Fruit fly (Drosophila melanogaster) whole organism, embryonic: ENCODE measurements around the gene Rtc1.

Source experiments
- Antp ChIP-seq: fragments of 200-800 bp; sonication (Bioruptor generic); optimal IDR thresholded peaks from 3 replicates; lab custom pipeline; 2016; ENCODE audit warnings: missing biosample characterization, missing genetic modification characterization
- BEAF-32 ChIP-seq: fragments of 200-800 bp; sonication (Bioruptor generic); optimal IDR thresholded peaks from 3 replicates; lab custom pipeline; 2017; ENCODE audit warnings: missing biosample characterization, missing genetic modification characterization, mild to moderate bottlenecking, moderate library complexity, missing genetic modification reagents
- Bgb ChIP-seq: fragments of 200-800 bp; sonication (Bioruptor generic); IDR thresholded peaks from 2 replicates; pipeline ENCODE4 v1.3.6; 2022; ENCODE audit warnings: missing biosample characterization, missing genetic modification characterization; ENCODE audit not compliant: partially characterized antibody
- Blimp-1 ChIP-seq: fragments of 200-800 bp; sonication (Bioruptor generic); optimal IDR thresholded peaks from 3 replicates; lab custom pipeline; 2018; ENCODE audit warnings: missing biosample characterization, missing genetic modification characterization, mild to moderate bottlenecking, moderate library complexity, missing genetic modification reagents
- BtbVII ChIP-seq: fragments of 200-800 bp; sonication (Bioruptor generic); optimal IDR thresholded peaks from 3 replicates; lab custom pipeline; 2017; ENCODE audit warnings: missing biosample characterization, mild to moderate bottlenecking, missing genetic modification characterization
- CG1024 ChIP-seq: fragments of 200-800 bp; sonication (Bioruptor generic); IDR thresholded peaks from 2 replicates; pipeline ENCODE4 v1.3.6; 2022; ENCODE audit warnings: missing biosample characterization, missing genetic modification characterization
- CG11398 ChIP-seq: fragments of 200-800 bp; sonication (Bioruptor generic); optimal IDR thresholded peaks from 2 replicates; lab custom pipeline; 2016; ENCODE audit warnings: missing biosample characterization, missing genetic modification characterization
- CG13296 ChIP-seq: fragments of 200-800 bp; sonication (Bioruptor generic); optimal IDR thresholded peaks from 3 replicates; lab custom pipeline; 2018; ENCODE audit warnings: missing biosample characterization, mild to moderate bottlenecking, missing genetic modification characterization
- CG13624 ChIP-seq: fragments of 200-800 bp; sonication (Bioruptor generic); optimal IDR thresholded peaks from 2 replicates; lab custom pipeline; 2016; ENCODE audit warnings: missing biosample characterization, missing genetic modification characterization
- CG17359 ChIP-seq: fragments of 200-800 bp; sonication (Bioruptor generic); optimal IDR thresholded peaks from 3 replicates; lab custom pipeline; 2018; ENCODE audit warnings: missing biosample characterization, mild to moderate bottlenecking, missing genetic modification characterization, moderate library complexity
- CG17829 ChIP-seq: fragments of 200-800 bp; optimal IDR thresholded peaks from 2 replicates; lab custom pipeline; 2019; ENCODE audit warnings: missing biosample characterization, mild to moderate bottlenecking, missing genetic modification characterization, moderate library complexity
- CG18262 ChIP-seq: fragments of 200-800 bp; optimal IDR thresholded peaks from 3 replicates; lab custom pipeline; 2019; ENCODE audit warnings: missing biosample characterization, mild to moderate bottlenecking, missing genetic modification characterization, moderate library complexity
- CG2116 ChIP-seq: fragments of 200-800 bp; sonication (Bioruptor generic); optimal IDR thresholded peaks from 3 replicates; lab custom pipeline; 2018; ENCODE audit warnings: missing biosample characterization, mild to moderate bottlenecking, missing genetic modification characterization
- CG31441 ChIP-seq: fragments of 200-800 bp; sonication (Bioruptor generic); IDR thresholded peaks from 2 replicates; pipeline ENCODE4 v1.3.6; 2022; ENCODE audit warnings: missing biosample characterization, missing genetic modification characterization
- CG32532 ChIP-seq: fragments of 200-800 bp; sonication (Bioruptor generic); IDR thresholded peaks from 2 replicates; pipeline ENCODE4 v1.3.6; 2022; ENCODE audit warnings: missing biosample characterization, missing genetic modification characterization
- CG34376 ChIP-seq: fragments of 200-800 bp; sonication (Bioruptor generic); optimal IDR thresholded peaks from 2 replicates; lab custom pipeline; 2018; ENCODE audit warnings: missing biosample characterization, mild to moderate bottlenecking, missing genetic modification characterization
- CG34422 ChIP-seq: fragments of 200-800 bp; sonication (Bioruptor generic); IDR thresholded peaks from 3 replicates; pipeline ENCODE4 v1.3.6; 2022; ENCODE audit warnings: missing biosample characterization, missing genetic modification characterization
- CG42726 ChIP-seq: fragments of 200-800 bp; sonication (Bioruptor generic); IDR thresholded peaks from 2 replicates; pipeline ENCODE4 v1.3.6; 2022; ENCODE audit warnings: missing biosample characterization, missing genetic modification characterization; ENCODE audit not compliant: partially characterized antibody
- CG4282 ChIP-seq: fragments of 200-800 bp; sonication (Bioruptor generic); optimal IDR thresholded peaks from 2 replicates; lab custom pipeline; 2016; ENCODE audit warnings: missing biosample characterization, missing genetic modification characterization
- CG4328 ChIP-seq: fragments of 200-800 bp; sonication (Bioruptor generic); optimal IDR thresholded peaks from 3 replicates; lab custom pipeline; 2017; ENCODE audit warnings: missing biosample characterization, missing genetic modification reagents, missing genetic modification characterization
- CG4617 ChIP-seq: fragments of 200-800 bp; sonication (Bioruptor generic); optimal IDR thresholded peaks from 3 replicates; lab custom pipeline; 2016; ENCODE audit warnings: missing biosample characterization, missing genetic modification characterization, borderline replicate concordance
- CG4854 ChIP-seq: fragments of 200-800 bp; sonication (Bioruptor generic); optimal IDR thresholded peaks from 2 replicates; lab custom pipeline; 2016; ENCODE audit warnings: missing biosample characterization, missing genetic modification characterization, inconsistent platforms
- CG6813 ChIP-seq: fragments of 200-800 bp; sonication (Bioruptor generic); optimal IDR thresholded peaks from 2 replicates; lab custom pipeline; 2017; ENCODE audit warnings: missing biosample characterization, missing genetic modification characterization, mild to moderate bottlenecking, moderate library complexity, missing genetic modification reagents
- CG7839 ChIP-seq: fragments of 200-800 bp; sonication (Bioruptor generic); optimal IDR thresholded peaks from 3 replicates; lab custom pipeline; 2018; ENCODE audit warnings: missing biosample characterization, mild to moderate bottlenecking, missing genetic modification characterization, moderate library complexity
- CG8290 ChIP-seq, 3 experiments: fragments of 200-800 bp; sonication (Bioruptor generic); optimal IDR thresholded peaks; 2 replicates each; lab custom pipeline; 2016 to 2019; ENCODE audit warnings: missing biosample characterization in 3 of 3, missing genetic modification characterization in 3 of 3, mild to moderate bottlenecking in 2 of 3, moderate library complexity in 1 of 3
- Dref ChIP-seq: fragments of 200-800 bp; sonication (Bioruptor generic); IDR thresholded peaks from 2 replicates; pipeline ENCODE4 v1.3.6; 2022; ENCODE audit warnings: missing biosample characterization, missing genetic modification characterization
- Gug ChIP-seq: fragments of 200-800 bp; sonication (Bioruptor generic); IDR thresholded peaks from 4 replicates; pipeline ENCODE4 v1.3.6; 2022; ENCODE audit warnings: missing biosample characterization, missing genetic modification characterization
- Hr51 ChIP-seq, 2 experiments: fragments of 200-800 bp; sonication (Bioruptor generic); optimal IDR thresholded peaks; 2 replicates in 1 of 2; 3 replicates in 1 of 2; lab custom pipeline; 2016 to 2018; ENCODE audit warnings: missing biosample characterization in 2 of 2, missing genetic modification characterization in 2 of 2, mild to moderate bottlenecking in 1 of 2, moderate library complexity in 1 of 2
- Jarid2 ChIP-seq: fragments of 200-800 bp; sonication (Bioruptor generic); optimal IDR thresholded peaks from 3 replicates; lab custom pipeline; 2017; ENCODE audit warnings: mild to moderate bottlenecking, missing biosample characterization, missing genetic modification reagents, missing genetic modification characterization
- Lhr ChIP-seq: fragments of 200-800 bp; sonication (Bioruptor generic); optimal IDR thresholded peaks from 3 replicates; lab custom pipeline; 2017; ENCODE audit warnings: mild to moderate bottlenecking, missing biosample characterization, missing genetic modification reagents, missing genetic modification characterization
- NC2α ChIP-seq: fragments of 200-800 bp; sonication (Bioruptor generic); optimal IDR thresholded peaks from 2 replicates; lab custom pipeline; 2016; ENCODE audit warnings: missing biosample characterization, missing genetic modification characterization
- Pdp1 ChIP-seq, 2 experiments: fragments of 200-800 bp; sonication (Bioruptor generic); optimal IDR thresholded peaks; 3 replicates each; lab custom pipeline; 2016; ENCODE audit warnings: missing biosample characterization in 2 of 2, missing genetic modification characterization in 2 of 2, mild to moderate bottlenecking in 1 of 2, moderate library complexity in 1 of 2
- bbx ChIP-seq: fragments of 200-800 bp; sonication (Bioruptor generic); IDR thresholded peaks from 2 replicates; pipeline ENCODE4 v1.3.6; 2022; ENCODE audit warnings: missing biosample characterization, missing genetic modification characterization; ENCODE audit not compliant: partially characterized antibody
- bigmax ChIP-seq: fragments of 200-800 bp; sonication (Bioruptor generic); optimal IDR thresholded peaks from 2 replicates; lab custom pipeline; 2018; ENCODE audit warnings: missing biosample characterization, mild to moderate bottlenecking, missing genetic modification characterization
- caup ChIP-seq: fragments of 200-800 bp; sonication (Bioruptor generic); optimal IDR thresholded peaks from 3 replicates; lab custom pipeline; 2017; ENCODE audit warnings: missing biosample characterization, mild to moderate bottlenecking, missing genetic modification characterization, moderate library complexity; ENCODE audit not compliant: severe bottlenecking
- chn ChIP-seq: fragments of 200-800 bp; sonication (Bioruptor generic); optimal IDR thresholded peaks from 2 replicates; lab custom pipeline; 2016; ENCODE audit warnings: missing biosample characterization, missing genetic modification characterization
- en ChIP-seq: fragments of 200-800 bp; sonication (Bioruptor generic); optimal IDR thresholded peaks from 2 replicates; lab custom pipeline; 2016; ENCODE audit warnings: missing biosample characterization, missing genetic modification characterization
- grn ChIP-seq: fragments of 200-800 bp; sonication (Bioruptor generic); optimal IDR thresholded peaks from 3 replicates; lab custom pipeline; 2017; ENCODE audit warnings: missing biosample characterization, missing genetic modification characterization
- her ChIP-seq: fragments of 200-800 bp; sonication (Bioruptor generic); optimal IDR thresholded peaks from 2 replicates; lab custom pipeline; 2016; ENCODE audit warnings: missing biosample characterization, missing genetic modification characterization
- insv ChIP-seq, 2 experiments: fragments of 200-800 bp; sonication (Bioruptor generic); optimal IDR thresholded peaks; 3 replicates each; lab custom pipeline; 2016 to 2018; ENCODE audit warnings: missing biosample characterization in 2 of 2, missing genetic modification characterization in 2 of 2
- kni ChIP-seq: fragments of 200-800 bp; sonication (Bioruptor generic); optimal IDR thresholded peaks from 3 replicates; lab custom pipeline; 2017; ENCODE audit warnings: mild to moderate bottlenecking, missing biosample characterization, missing genetic modification reagents, missing genetic modification characterization
- lab ChIP-seq: fragments of 200-800 bp; sonication (Bioruptor generic); optimal IDR thresholded peaks from 3 replicates; lab custom pipeline; 2017; ENCODE audit warnings: missing biosample characterization, missing genetic modification characterization, mild to moderate bottlenecking, moderate library complexity, missing genetic modification reagents
- nau ChIP-seq: fragments of 200-800 bp; sonication (Bioruptor generic); optimal IDR thresholded peaks from 3 replicates; lab custom pipeline; 2017; ENCODE audit warnings: missing biosample characterization, mild to moderate bottlenecking, missing genetic modification characterization, missing genetic modification reagents
- pfk ChIP-seq: fragments of 200-800 bp; sonication (Bioruptor generic); optimal IDR thresholded peaks from 2 replicates; lab custom pipeline; 2018; ENCODE audit warnings: missing biosample characterization, mild to moderate bottlenecking, missing genetic modification characterization, moderate library complexity
- pzg ChIP-seq: fragments of 200-800 bp; sonication (Bioruptor generic); optimal IDR thresholded peaks from 3 replicates; lab custom pipeline; 2018; ENCODE audit warnings: missing biosample characterization, mild to moderate bottlenecking, missing genetic modification characterization, moderate library complexity
- tna ChIP-seq: fragments of 200-800 bp; sonication (Bioruptor generic); IDR thresholded peaks from 2 replicates; pipeline ENCODE4 v1.3.6; 2022; ENCODE audit warnings: missing biosample characterization, missing genetic modification characterization; ENCODE audit not compliant: partially characterized antibody
- zfh1 ChIP-seq: fragments of 200-800 bp; sonication (Bioruptor generic); IDR thresholded peaks from 3 replicates; pipeline ENCODE4 v1.3.6; 2022; ENCODE audit warnings: missing biosample characterization, missing genetic modification characterization

The Rtc1 gene

dm6 chrX:13755152-13755557 lies 1.8 kb upstream of the Rtc1 start, which contains the start of gene Pdcd4 (continued):
- TF ChIP-seq BEAF-32 (GFP tag; lab: Kevin White, UChicago) (peak; percentile 16), kni (GFP tag; lab: Kevin White, UChicago) (no peak), grn (no peak), CG34422 (GFP tag; lab: Robert Waterston, UW) (peak; percentile 22; the same call in 1 of the 3 replicates), Hr51 (GFP tag; optimal IDR thresholded peaks at IDR 0.05; lab: Kevin White, UChicago) (peak in 1 of 2 experiments; percentile 23), CG13624 (GFP tag; lab: Kevin White, UChicago) (peak; percentile 6), Bgb (peak; percentile 44; the same call in 1 of the 2 replicates), CG4328 (GFP tag; lab: Kevin White, UChicago) (peak; percentile 52), CG32532 (GFP tag; lab: Robert Waterston, UW) (peak; percentile 17; the same call in 1 of the 2 replicates), CG13296 (peak; percentile 23), CG31441 (GFP tag; lab: Robert Waterston, UW) (no peak), pzg (GFP tag; lab: Kevin White, UChicago) (peak; percentile 41), nau (GFP tag; lab: Kevin White, UChicago) (peak; percentile 2), Blimp-1 (peak; percentile 43), en (no peak), CG4854 (GFP tag; lab: Kevin White, UChicago) (peak; percentile 4), bigmax (GFP tag; lab: Kevin White, UChicago) (peak; percentile 1), NC2α (GFP tag; lab: Kevin White, UChicago) (peak; percentile 41), BtbVII (GFP tag; lab: Kevin White, UChicago) (peak; percentile 16), CG2116 (GFP tag; lab: Kevin White, UChicago) (peak; percentile 36), CG18262 (tag; lab: Kevin White, UChicago) (no peak), CG4617 (GFP tag; lab: Kevin White, UChicago) (no peak), Jarid2 (GFP tag; lab: Kevin White, UChicago) (peak; percentile 95), CG17359 (tag; lab: Kevin White, UChicago) (peak; percentile 25), Lhr (GFP tag; lab: Kevin White, UChicago) (peak; percentile 51), lab (peak; percentile 4), CG7839 (tag; lab: Kevin White, UChicago) (peak; percentile 26), zfh1 (GFP tag; lab: Robert Waterston, UW) (peak; percentile 40; the same call in 1 of the 3 replicates), caup (GFP tag; lab: Kevin White, UChicago) (peak; percentile 57), CG8290 (GFP tag; optimal IDR thresholded peaks at IDR 0.05; lab: Kevin White, UChicago) (no peak), CG8290 (tag; optimal IDR thresholded peaks at IDR 0.05; lab: Kevin White, UChicago) (peak in 1 of 2 experiments; percentile 70), CG6813 (no peak), CG34376 (GFP tag; lab: Kevin White, UChicago) (peak; percentile 75), insv (GFP tag; optimal IDR thresholded peaks at IDR 0.05; lab: Kevin White, UChicago) (peak in 1 of 2 experiments; percentile 1), Gug (GFP tag; lab: Robert Waterston, UW) (0 out of 4 replicates have a peak, but pooled peaks have one; percentile 26), CG1024 (GFP tag; lab: Robert Waterston, UW) (no peak), CG11398 (GFP tag; lab: Kevin White, UChicago) (peak; percentile 3), Pdp1 (GFP tag; optimal IDR thresholded peaks at IDR 0.05; lab: Kevin White, UChicago) (peak in 1 of 2 experiments; percentile 32), chn (GFP tag; lab: Kevin White, UChicago) (peak; percentile 20), CG4282 (GFP tag; lab: Kevin White, UChicago) (peak; percentile 43), her (GFP tag; lab: Kevin White, UChicago) (peak; percentile 26), Antp (GFP tag; lab: Kevin White, UChicago) (peak; percentile 30), pfk (peak; percentile 4), CG42726 (GFP tag; lab: Robert Waterston, UW) (0 out of 2 replicates have a peak, but pooled peaks have one; percentile 49), bbx (peak; percentile 57; the same call in 1 of the 2 replicates), Dref (no peak), tna (peak; percentile 59; the same call in 1 of the 2 replicates), CG17829 (tag; lab: Kevin White, UChicago) (peak; percentile 21)
